Worm (Caenorhabditis elegans) whole organism, young adult: ENCODE data around the gene F47F2.3.
A peak's percentile ranks its signal among the peaks of the same experiment; 100 is the strongest.

Experiments
- B0019.2 ChIP-seq: fragments of 200-800 bp; sonication (Bioruptor generic); conservative IDR thresholded peaks from 2 replicates; pipeline ENCODE4 v1.3.6; 2022; ENCODE audit warnings: missing genetic modification reagents, missing genetic modification characterization, missing compliant biosample characterization
- B0261.1 ChIP-seq: sonication (generic microtip); optimal IDR thresholded peaks from 2 replicates; lab custom pipeline; 2016; ENCODE audit warnings: mild to moderate bottlenecking, missing genetic modification characterization, moderate library complexity, missing compliant biosample characterization
- B0336.3 ChIP-seq: fragments of 200-800 bp; sonication (Bioruptor generic); IDR thresholded peaks from 2 replicates; pipeline ENCODE4 v1.3.6; 2022; ENCODE audit warnings: missing genetic modification characterization, missing compliant biosample characterization
- C17E4.6 ChIP-seq: fragments of 200-800 bp; sonication (Bioruptor generic); IDR thresholded peaks from 2 replicates; pipeline ENCODE4 v1.3.6; 2022; ENCODE audit warnings: missing genetic modification reagents, missing genetic modification characterization, missing compliant biosample characterization
- D2030.7 ChIP-seq: fragments of 200-800 bp; sonication (Bioruptor generic); IDR thresholded peaks from 2 replicates; pipeline ENCODE4 v1.3.6; 2022; ENCODE audit warnings: missing genetic modification reagents, missing genetic modification characterization, missing compliant biosample characterization
- F23B12.7 ChIP-seq: sonication (generic microtip); optimal IDR thresholded peaks from 2 replicates; lab custom pipeline; 2017; ENCODE audit warnings: missing genetic modification characterization, mild to moderate bottlenecking, missing compliant biosample characterization, antibody characterized with exemption, moderate library complexity; ENCODE audit not compliant: insufficient read depth
- F33H1.4 ChIP-seq: fragments of 200-800 bp; sonication (Bioruptor generic); IDR thresholded peaks from 2 replicates; pipeline ENCODE4 v1.3.6; 2022; ENCODE audit warnings: missing genetic modification reagents, missing genetic modification characterization, missing compliant biosample characterization
- T26A5.8 ChIP-seq: sonication (generic microtip); optimal IDR thresholded peaks from 2 replicates; lab custom pipeline; 2016; ENCODE audit warnings: missing genetic modification characterization, missing compliant biosample characterization
- attf-3 ChIP-seq: fragments of 200-800 bp; sonication (Bioruptor generic); conservative IDR thresholded peaks from 2 replicates; pipeline ENCODE4 v1.3.6; 2022; ENCODE audit warnings: missing genetic modification reagents, missing genetic modification characterization, missing compliant biosample characterization
- attf-6 ChIP-seq: fragments of 200-800 bp; sonication (Bioruptor generic); IDR thresholded peaks from 2 replicates; pipeline ENCODE4 v1.3.6; 2022; ENCODE audit warnings: missing genetic modification reagents, missing genetic modification characterization, missing compliant biosample characterization
- cebp-2 ChIP-seq: fragments of 200-800 bp; sonication (Bioruptor generic); IDR thresholded peaks from 2 replicates; pipeline ENCODE4 v1.3.6; 2022; ENCODE audit warnings: missing genetic modification characterization, missing compliant biosample characterization
- ceh-100 ChIP-seq: fragments of 200-800 bp; sonication (Bioruptor generic); IDR thresholded peaks from 2 replicates; pipeline ENCODE4 v1.3.6; 2022; ENCODE audit warnings: missing genetic modification reagents, missing genetic modification characterization, missing compliant biosample characterization
- chd-7 ChIP-seq: sonication (generic microtip); optimal IDR thresholded peaks from 2 replicates; lab custom pipeline; 2016; ENCODE audit warnings: mild to moderate bottlenecking, missing genetic modification characterization, moderate library complexity, missing compliant biosample characterization
- efl-1 ChIP-seq: fragments of 150-350 bp; optimal IDR thresholded peaks from 2 replicates; lab custom pipeline; 2014; ENCODE audit warnings: missing biosample characterization, missing genetic modification reagents, missing genetic modification characterization
- egl-18 ChIP-seq: fragments of 200-800 bp; sonication (Bioruptor generic); IDR thresholded peaks from 2 replicates; pipeline ENCODE4 v1.3.6; 2022; ENCODE audit warnings: missing genetic modification reagents, missing genetic modification characterization, missing compliant biosample characterization
- ekl-4 ChIP-seq: fragments of 200-800 bp; sonication (Bioruptor generic); IDR thresholded peaks from 2 replicates; pipeline ENCODE4 v1.3.6; 2022; ENCODE audit warnings: missing genetic modification reagents, missing genetic modification characterization, missing compliant biosample characterization
- fkh-3 ChIP-seq: sonication (generic microtip); optimal IDR thresholded peaks from 2 replicates; lab custom pipeline; 2016; ENCODE audit warnings: mild to moderate bottlenecking, missing genetic modification characterization, missing compliant biosample characterization
- lag-1 ChIP-seq: fragments of 200-800 bp; sonication (Bioruptor generic); IDR thresholded peaks from 2 replicates; pipeline ENCODE4 v1.3.6; 2022; ENCODE audit warnings: missing genetic modification reagents, missing genetic modification characterization, missing compliant biosample characterization
- lin-54 ChIP-seq: fragments of 200-800 bp; sonication (Bioruptor generic); optimal IDR thresholded peaks from 2 replicates; lab custom pipeline; 2018; ENCODE audit warnings: mild to moderate bottlenecking, missing genetic modification characterization, missing compliant biosample characterization
- lsl-1 ChIP-seq: fragments of 200-800 bp; sonication (Bioruptor generic); optimal IDR thresholded peaks from 2 replicates; lab custom pipeline; 2018; ENCODE audit warnings: mild to moderate bottlenecking, missing genetic modification characterization, moderate library complexity, missing compliant biosample characterization
- madf-10 ChIP-seq: sonication (generic microtip); optimal IDR thresholded peaks from 2 replicates; lab custom pipeline; 2016; ENCODE audit warnings: mild to moderate bottlenecking, missing genetic modification characterization, missing compliant biosample characterization
- mes-4 ChIP-seq: sonication (generic microtip); optimal IDR thresholded peaks from 2 replicates; lab custom pipeline; 2016; ENCODE audit warnings: missing genotype, missing genetic modification characterization, missing compliant biosample characterization
- mxl-1 ChIP-seq: sonication (generic microtip); optimal IDR thresholded peaks from 2 replicates; lab custom pipeline; 2016; ENCODE audit warnings: missing genetic modification characterization, missing compliant biosample characterization
- nhr-27 ChIP-seq: fragments of 200-800 bp; sonication (Bioruptor generic); optimal IDR thresholded peaks from 2 replicates; lab custom pipeline; 2018; ENCODE audit warnings: mild to moderate bottlenecking, missing genetic modification characterization, moderate library complexity, missing compliant biosample characterization
- nhr-80 ChIP-seq: sonication (generic microtip); optimal IDR thresholded peaks from 2 replicates; lab custom pipeline; 2016; ENCODE audit warnings: missing genetic modification characterization, missing compliant biosample characterization
- pha-4 ChIP-seq: fragments of 150-350 bp; sonication (generic microtip); optimal IDR thresholded peaks from 2 replicates; lab custom pipeline; 2014; ENCODE audit warnings: missing biosample characterization, missing genetic modification reagents, missing genetic modification characterization
- rec-8 ChIP-seq, 2 experiments: sonication (generic microtip); optimal IDR thresholded peaks; 2 replicates each; lab custom pipeline; 2016; ENCODE audit warnings: mild to moderate bottlenecking in 2 of 2, missing genetic modification characterization in 2 of 2, missing genetic modification reagents in 2 of 2, missing genotype in 2 of 2, missing biosample characterization in 1 of 2, missing compliant biosample characterization in 1 of 2, moderate library complexity in 1 of 2
- rpc-1 ChIP-seq, 2 experiments: fragments of 150-350 bp in 1 of 2; sonication (generic microtip) in 1 of 2; optimal IDR thresholded peaks; 2 replicates each; lab custom pipeline; 2014 to 2018; ENCODE audit warnings: missing biosample characterization in 1 of 2, missing genetic modification characterization in 1 of 2, missing genetic modification reagents in 1 of 2, missing genotype in 1 of 2
- somi-1 ChIP-seq: fragments of 200-800 bp; sonication (Bioruptor generic); optimal IDR thresholded peaks from 2 replicates; lab custom pipeline; 2018; ENCODE audit warnings: mild to moderate bottlenecking, missing genetic modification characterization, missing compliant biosample characterization
- sptf-2 ChIP-seq: fragments of 200-800 bp; sonication (Bioruptor generic); optimal IDR thresholded peaks from 2 replicates; lab custom pipeline; 2018; ENCODE audit warnings: mild to moderate bottlenecking, missing genetic modification characterization, missing compliant biosample characterization
- tbx-9 ChIP-seq: sonication (generic microtip); optimal IDR thresholded peaks from 2 replicates; lab custom pipeline; 2016; ENCODE audit warnings: borderline replicate concordance, missing genetic modification characterization, inconsistent platforms, missing compliant biosample characterization
- zfh-2 ChIP-seq: fragments of 200-800 bp; sonication (Bioruptor generic); conservative IDR thresholded peaks from 2 replicates; pipeline ENCODE4 v1.3.6; 2022; ENCODE audit warnings: missing genetic modification reagents, missing genetic modification characterization, missing compliant biosample characterization
- ztf-26 ChIP-seq: sonication (generic microtip); optimal IDR thresholded peaks from 2 replicates; lab custom pipeline; 2017; ENCODE audit warnings: missing genetic modification characterization, missing compliant biosample characterization

F47F2.3 gene

ce11 chrX:3861294-3861693 is 34.2 kb downstream of the F47F2.3 start (continued):
- no peak for TF ChIP-seq nhr-27
- TF ChIP-seq, all 124 proteins: peak for 0

ce11 chrX:3859449-3859848 is 36.0 kb downstream of the F47F2.3 start:
- TF ChIP-seq cebp-2 (no peak), somi-1 (GFP tag; lab: Kevin White, UChicago) (no peak), lag-1 (GFP tag; lab: Robert Waterston, UW) (no peak), F23B12.7 (tag; lab: Kevin White, UChicago) (no peak), sptf-2 (GFP tag; lab: Kevin White, UChicago) (no peak), mes-4 (tag; lab: Kevin White, UChicago) (no peak), B0336.3 (no peak), egl-18 (GFP tag; lab: Robert Waterston, UW) (no peak), T26A5.8 (no peak), ztf-26 (no peak)
- TF ChIP-seq, all 124 proteins: peak for 0

ce11 chrX:3858355-3858754 is 37.1 kb downstream of the F47F2.3 start:
- TF ChIP-seq lin-54 (GFP tag; lab: Kevin White, UChicago) = no peak

- TF ChIP-seq nhr-80 (tag; lab: Kevin White, UChicago) (no peak), D2030.7 (GFP tag; lab: Robert Waterston, UW) (no peak), madf-10 (tag; lab: Kevin White, UChicago) (no peak), tbx-9 (no peak), chd-7 (tag; lab: Kevin White, UChicago) (no peak), pha-4 (tag; lab: Kevin White, UChicago) (no peak), zfh-2 (0 out of 2 replicates have a peak, but pooled peaks have one; percentile 44), C17E4.6 (GFP tag; lab: Robert Waterston, UW) (no peak), rpc-1 (optimal IDR thresholded peaks at IDR 0.05; lab: Kevin White, UChicago) (no peak), rpc-1 (tag; optimal IDR thresholded peaks at IDR 0.05; lab: Kevin White, UChicago) (no peak)
Measured at ce11 chrX:3857697-3858096, 37.8 kb downstream of the F47F2.3 start, which contains the start of gene ceh-18. ceh-18 (minus strand) TSS chrX:3857797.

- TF ChIP-seq ceh-100 (no peak), rec-8 (tag; optimal IDR thresholded peaks at IDR 0.05; lab: Kevin White, UChicago) (no peak), B0019.2 (GFP tag; lab: Robert Waterston, UW) (no peak), attf-6 (GFP tag; lab: Robert Waterston, UW) (no peak), B0261.1 (tag; lab: Kevin White, UChicago) (no peak), ekl-4 (GFP tag; lab: Robert Waterston, UW) (no peak), mxl-1 (tag; lab: Kevin White, UChicago) (no peak), attf-3 (GFP tag; lab: Robert Waterston, UW) (no peak), nhr-80 (tag; lab: Kevin White, UChicago) (no peak)
Measured at ce11 chrX:3855717-3856116, 39.8 kb downstream of the F47F2.3 start.

ce11 chrX:3853901-3854300 is 41.6 kb downstream of the F47F2.3 start:
- TF ChIP-seq fkh-3 (tag; lab: Kevin White, UChicago) (no peak), B0336.3 (no peak), ekl-4 (GFP tag; lab: Robert Waterston, UW) (no peak), rec-8 (tag; optimal IDR thresholded peaks at IDR 0.05; lab: Kevin White, UChicago) (no peak), B0019.2 (GFP tag; lab: Robert Waterston, UW) (no peak), lsl-1 (GFP tag; lab: Kevin White, UChicago) (no peak), efl-1 (GFP tag; lab: Kevin White, UChicago) (no peak), F33H1.4 (no peak), pha-4 (tag; lab: Kevin White, UChicago) (no peak)
